Fruit fly (Drosophila melanogaster): Measurements from ENCODE around the gene drpr.

drpr gene

dm6 chr3L:1668504-1668903, 62.4 kb downstream of the drpr start, which contains the start of gene RpL23A (continued):
- TF ChIP-seq Rel (GFP tag; optimal IDR thresholded peaks at IDR 0.05) = no peak
- peak; percentile 70 for TF ChIP-seq Rel (tag; optimal IDR thresholded peaks at IDR 0.05)
- peak in 1 of 2 experiments; percentile 91 for TF ChIP-seq foxo (GFP tag; optimal IDR thresholded peaks at IDR 0.05)
- TF ChIP-seq ey (GFP tag; optimal IDR thresholded peaks at IDR 0.05) = peak; percentile 81
- TF ChIP-seq rgr (GFP tag; optimal IDR thresholded peaks at IDR 0.05) = peak; percentile 96
- TF ChIP-seq dl (GFP tag; optimal IDR thresholded peaks at IDR 0.05; ENCODE audit: insufficient read depth in 1 of 2, partially characterized antibody in 2 of 2) = peak; percentile 4 to 13
- no peak for TF ChIP-seq usp (GFP tag; optimal IDR thresholded peaks at IDR 0.05)
- peak; percentile 48 for TF ChIP-seq GATAd (GFP tag; optimal IDR thresholded peaks at IDR 0.05)
- peak; percentile 93 for TF ChIP-seq br (GFP tag; optimal IDR thresholded peaks at IDR 0.05)
- TF ChIP-seq jim (GFP tag; optimal IDR thresholded peaks at IDR 0.05) = peak; percentile 64
- TF ChIP-seq N (GFP tag; optimal IDR thresholded peaks at IDR 0.05) = no peak
- TF ChIP-seq sage (GFP tag; optimal IDR thresholded peaks at IDR 0.05) = peak; percentile 6

- TF ChIP-seq br (GFP tag; optimal IDR thresholded peaks at IDR 0.05) (no peak), Sp1 (GFP tag; optimal IDR thresholded peaks at IDR 0.05) (no peak), jim (GFP tag; optimal IDR thresholded peaks at IDR 0.05) (no peak), dl (GFP tag; optimal IDR thresholded peaks at IDR 0.05; ENCODE audit: insufficient read depth in 1 of 2, partially characterized antibody in 2 of 2) (no peak), psq (GFP tag; optimal IDR thresholded peaks at IDR 0.05) (no peak), dmrt93B (GFP tag; optimal IDR thresholded peaks at IDR 0.05) (no peak), rgr (GFP tag; optimal IDR thresholded peaks at IDR 0.05) (no peak), tai (GFP tag; optimal IDR thresholded peaks at IDR 0.05) (no peak), ey (GFP tag; optimal IDR thresholded peaks at IDR 0.05) (no peak), CG9705 (GFP tag; optimal IDR thresholded peaks at IDR 0.05) (no peak), h (GFP tag; optimal IDR thresholded peaks at IDR 0.05) (no peak), fru (GFP tag; optimal IDR thresholded peaks at IDR 0.05) (no peak), dsf (GFP tag; optimal IDR thresholded peaks at IDR 0.05; ENCODE audit: borderline replicate concordance) (no peak), foxo (GFP tag; optimal IDR thresholded peaks at IDR 0.05) (no peak), Hnf4 (GFP tag; optimal IDR thresholded peaks at IDR 0.05) (no peak), CrebA (GFP tag; optimal IDR thresholded peaks at IDR 0.05; ENCODE audit: borderline replicate concordance) (no peak), CG32264 (GFP tag; optimal IDR thresholded peaks at IDR 0.05) (no peak), usp (GFP tag; optimal IDR thresholded peaks at IDR 0.05) (no peak), lola (GFP tag; optimal IDR thresholded peaks at IDR 0.05) (no peak)
Observed at dm6 chr3L:1667423-1667822, 63.5 kb downstream of the drpr start.
